Fruit fly (Drosophila melanogaster): ENCODE results near the gene ens.

- TF ChIP-seq EcR (GFP tag; optimal IDR thresholded peaks at IDR 0.05) (no peak), psq (optimal IDR thresholded peaks at IDR 0.05) (no peak)
Measured at dm6 chr3L:4160926-4161325, 26.6 kb upstream of the ens start, which contains the start of gene nab.

All from whole organism.